Fruit fly (Drosophila melanogaster) whole organism, embryonic: ENCODE measurements around the gene CG6766.

Source experiments
- ATbp ChIP-seq: fragments of 200-800 bp; sonication (Bioruptor generic); optimal IDR thresholded peaks from 2 replicates; lab custom pipeline; 2017; ENCODE audit warnings: missing biosample characterization, mild to moderate bottlenecking, missing genetic modification characterization, missing genetic modification reagents
- CG10979 ChIP-seq: fragments of 200-800 bp; sonication (Bioruptor generic); optimal IDR thresholded peaks from 2 replicates; lab custom pipeline; 2018; ENCODE audit warnings: missing biosample characterization, mild to moderate bottlenecking, missing genetic modification characterization, moderate library complexity
- CG11093 ChIP-seq: fragments of 200-800 bp; sonication (Bioruptor generic); IDR thresholded peaks from 3 replicates; pipeline ENCODE4 v1.3.6; 2022; ENCODE audit warnings: missing biosample characterization, missing genetic modification characterization
- CG11398 ChIP-seq: fragments of 200-800 bp; sonication (Bioruptor generic); optimal IDR thresholded peaks from 2 replicates; lab custom pipeline; 2016; ENCODE audit warnings: missing biosample characterization, missing genetic modification characterization
- CG17359 ChIP-seq: fragments of 200-800 bp; sonication (Bioruptor generic); optimal IDR thresholded peaks from 3 replicates; lab custom pipeline; 2018; ENCODE audit warnings: missing biosample characterization, mild to moderate bottlenecking, missing genetic modification characterization, moderate library complexity
- CG17568 ChIP-seq: fragments of 200-800 bp; sonication (Bioruptor generic); optimal IDR thresholded peaks from 2 replicates; lab custom pipeline; 2018; ENCODE audit warnings: missing biosample characterization, mild to moderate bottlenecking, missing genetic modification characterization, moderate library complexity
- CG17912 ChIP-seq: fragments of 200-800 bp; sonication (Bioruptor generic); optimal IDR thresholded peaks from 2 replicates; lab custom pipeline; 2018; ENCODE audit warnings: missing biosample characterization, mild to moderate bottlenecking, missing genetic modification characterization
- CG31388 ChIP-seq: fragments of 200-800 bp; sonication (Bioruptor generic); optimal IDR thresholded peaks from 2 replicates; lab custom pipeline; 2016; ENCODE audit warnings: missing biosample characterization, missing genetic modification characterization
- CG5180 ChIP-seq: fragments of 200-800 bp; sonication (Bioruptor generic); optimal IDR thresholded peaks from 3 replicates; lab custom pipeline; 2017; ENCODE audit warnings: missing biosample characterization, missing genetic modification characterization, mild to moderate bottlenecking, moderate library complexity, missing genetic modification reagents
- CG5245 ChIP-seq: fragments of 200-800 bp; sonication (Bioruptor generic); optimal IDR thresholded peaks from 3 replicates; lab custom pipeline; 2016; ENCODE audit warnings: missing biosample characterization, missing genetic modification characterization
- CG6254 ChIP-seq: fragments of 200-800 bp; sonication (Bioruptor generic); optimal IDR thresholded peaks from 3 replicates; lab custom pipeline; 2017; ENCODE audit warnings: mild to moderate bottlenecking, missing biosample characterization, missing genetic modification reagents, missing genetic modification characterization
- CG6272 ChIP-seq: fragments of 200-800 bp; sonication (Bioruptor generic); IDR thresholded peaks from 2 replicates; pipeline ENCODE4 v1.3.6; 2022; ENCODE audit warnings: missing biosample characterization, missing genetic modification characterization
- CG7963 ChIP-seq: fragments of 200-800 bp; sonication (Bioruptor generic); IDR thresholded peaks from 3 replicates; pipeline ENCODE4 v1.3.6; 2022; ENCODE audit warnings: missing biosample characterization, missing genetic modification characterization; ENCODE audit not compliant: partially characterized antibody
- CG8089 ChIP-seq: fragments of 200-800 bp; sonication (Bioruptor generic); optimal IDR thresholded peaks from 3 replicates; lab custom pipeline; 2016; ENCODE audit warnings: missing biosample characterization, missing genetic modification characterization
- CG8388 ChIP-seq: fragments of 200-800 bp; sonication (Bioruptor generic); optimal IDR thresholded peaks from 2 replicates; lab custom pipeline; 2019; ENCODE audit warnings: missing biosample characterization, mild to moderate bottlenecking, missing genetic modification characterization, moderate library complexity
- Dad ChIP-seq: fragments of 200-800 bp; sonication (Bioruptor generic); optimal IDR thresholded peaks from 3 replicates; lab custom pipeline; 2016; ENCODE audit warnings: missing biosample characterization, missing genetic modification characterization
- Dll ChIP-seq: fragments of 200-800 bp; sonication (Bioruptor generic); IDR thresholded peaks from 4 replicates; pipeline ENCODE4 v1.3.6; 2022; ENCODE audit warnings: missing biosample characterization, missing genetic modification characterization; ENCODE audit not compliant: partially characterized antibody
- Doc3 ChIP-seq: fragments of 200-800 bp; sonication (Bioruptor generic); IDR thresholded peaks from 3 replicates; pipeline ENCODE4 v1.3.6; 2022; ENCODE audit warnings: missing biosample characterization, missing genetic modification characterization; ENCODE audit not compliant: partially characterized antibody
- Dref ChIP-seq: fragments of 200-800 bp; sonication (Bioruptor generic); IDR thresholded peaks from 2 replicates; pipeline ENCODE4 v1.3.6; 2022; ENCODE audit warnings: missing biosample characterization, missing genetic modification characterization
- Hand ChIP-seq: fragments of 200-800 bp; sonication (Bioruptor generic); optimal IDR thresholded peaks from 2 replicates; lab custom pipeline; 2017; ENCODE audit warnings: mild to moderate bottlenecking, missing biosample characterization, missing genetic modification reagents, missing genetic modification characterization
- Hr51 ChIP-seq, 2 experiments: fragments of 200-800 bp; sonication (Bioruptor generic); optimal IDR thresholded peaks; 2 replicates in 1 of 2; 3 replicates in 1 of 2; lab custom pipeline; 2016 to 2018; ENCODE audit warnings: missing biosample characterization in 2 of 2, missing genetic modification characterization in 2 of 2, mild to moderate bottlenecking in 1 of 2, moderate library complexity in 1 of 2
- Hr78 ChIP-seq, 2 experiments: fragments of 200-800 bp in 1 of 2; fragments of >200 bp in 1 of 2; sonication (Bioruptor generic) in 1 of 2; optimal IDR thresholded peaks; 2 replicates each; lab custom pipeline; 2017 to 2019; ENCODE audit warnings: missing biosample characterization in 2 of 2, missing genetic modification characterization in 2 of 2, mild to moderate bottlenecking in 1 of 2, moderate library complexity in 1 of 2
- Lim3 ChIP-seq: fragments of 200-800 bp; sonication (Bioruptor generic); IDR thresholded peaks from 2 replicates; pipeline ENCODE4 v1.3.6; 2022; ENCODE audit warnings: missing biosample characterization, missing genetic modification characterization
- MTF-1 ChIP-seq: fragments of 200-800 bp; sonication (Bioruptor generic); optimal IDR thresholded peaks from 2 replicates; lab custom pipeline; 2018; ENCODE audit warnings: missing biosample characterization, mild to moderate bottlenecking, missing genetic modification characterization, borderline replicate concordance
- Opbp ChIP-seq: fragments of 200-800 bp; sonication (Bioruptor generic); IDR thresholded peaks from 3 replicates; pipeline ENCODE4 v1.3.6; 2022; ENCODE audit warnings: missing biosample characterization, missing genetic modification characterization; ENCODE audit not compliant: partially characterized antibody
- Pdp1 ChIP-seq, 2 experiments: fragments of 200-800 bp; sonication (Bioruptor generic); optimal IDR thresholded peaks; 3 replicates each; lab custom pipeline; 2016; ENCODE audit warnings: missing biosample characterization in 2 of 2, missing genetic modification characterization in 2 of 2, mild to moderate bottlenecking in 1 of 2, moderate library complexity in 1 of 2
- Sin3A ChIP-seq: fragments of >200 bp; optimal IDR thresholded peaks from 2 replicates; lab custom pipeline; 2018
- Taf1 ChIP-seq: fragments of 200-800 bp; sonication (Bioruptor generic); IDR thresholded peaks from 2 replicates; pipeline ENCODE4 v1.3.6; 2022; ENCODE audit warnings: missing biosample characterization, missing genetic modification characterization
- Vsx1 ChIP-seq: fragments of 200-800 bp; sonication (Bioruptor generic); optimal IDR thresholded peaks from 2 replicates; lab custom pipeline; 2017; ENCODE audit warnings: missing biosample characterization, mild to moderate bottlenecking, missing genetic modification characterization, missing genetic modification reagents
- al ChIP-seq: fragments of 200-800 bp; sonication (Bioruptor generic); IDR thresholded peaks from 2 replicates; pipeline ENCODE4 v1.3.6; 2022; ENCODE audit warnings: missing biosample characterization, missing genetic modification characterization
- ase ChIP-seq: fragments of 200-800 bp; sonication (Bioruptor generic); IDR thresholded peaks from 3 replicates; pipeline ENCODE4 v1.3.6; 2022; ENCODE audit warnings: missing biosample characterization, missing genetic modification characterization
- az2 ChIP-seq: fragments of 200-800 bp; sonication (Bioruptor generic); optimal IDR thresholded peaks from 3 replicates; lab custom pipeline; 2016; ENCODE audit warnings: missing biosample characterization, missing genetic modification characterization
- bigmax ChIP-seq: fragments of 200-800 bp; sonication (Bioruptor generic); optimal IDR thresholded peaks from 2 replicates; lab custom pipeline; 2018; ENCODE audit warnings: missing biosample characterization, mild to moderate bottlenecking, missing genetic modification characterization
- crc ChIP-seq: fragments of 200-800 bp; sonication (Bioruptor generic); optimal IDR thresholded peaks from 2 replicates; lab custom pipeline; 2016; ENCODE audit warnings: missing biosample characterization, missing genetic modification characterization
- dati ChIP-seq: fragments of 200-800 bp; sonication (Bioruptor generic); IDR thresholded peaks from 2 replicates; pipeline ENCODE4 v1.3.6; 2022; ENCODE audit warnings: missing biosample characterization, missing genetic modification characterization
- dm ChIP-seq: fragments of 200-800 bp; sonication (Bioruptor generic); optimal IDR thresholded peaks from 3 replicates; lab custom pipeline; 2016; ENCODE audit warnings: missing biosample characterization, missing genetic modification characterization
- dpn ChIP-seq, 2 experiments: fragments of 200-800 bp; sonication (Bioruptor generic); optimal IDR thresholded peaks; 3 replicates each; lab custom pipeline; 2016; ENCODE audit warnings: missing biosample characterization in 2 of 2, missing genetic modification characterization in 2 of 2
- fd3F ChIP-seq: fragments of 200-800 bp; sonication (Bioruptor generic); optimal IDR thresholded peaks from 2 replicates; lab custom pipeline; 2018; ENCODE audit warnings: missing biosample characterization, mild to moderate bottlenecking, missing genetic modification characterization, moderate library complexity
- fru ChIP-seq: fragments of >200 bp; optimal IDR thresholded peaks from 2 replicates; lab custom pipeline; 2017
- gem ChIP-seq: fragments of 200-800 bp; sonication (Bioruptor generic); optimal IDR thresholded peaks from 2 replicates; lab custom pipeline; 2019; ENCODE audit warnings: missing biosample characterization, mild to moderate bottlenecking, missing genetic modification characterization, moderate library complexity
- ind ChIP-seq: fragments of 200-800 bp; sonication (Bioruptor generic); optimal IDR thresholded peaks from 3 replicates; lab custom pipeline; 2016; ENCODE audit warnings: missing biosample characterization, missing genetic modification characterization
- jigr1 ChIP-seq: fragments of 200-800 bp; sonication (Bioruptor generic); IDR thresholded peaks from 3 replicates; pipeline ENCODE4 v1.3.6; 2022; ENCODE audit warnings: missing biosample characterization, missing genetic modification characterization
- jumu ChIP-seq: fragments of 200-800 bp; sonication (Bioruptor generic); optimal IDR thresholded peaks from 3 replicates; lab custom pipeline; 2016; ENCODE audit warnings: missing biosample characterization, missing genetic modification characterization
- oc ChIP-seq: fragments of 200-800 bp; sonication (Bioruptor generic); optimal IDR thresholded peaks from 2 replicates; lab custom pipeline; 2018; ENCODE audit warnings: missing biosample characterization, mild to moderate bottlenecking, missing genetic modification characterization, moderate library complexity
- sc ChIP-seq, 3 experiments: fragments of >200 bp in 2 of 3; fragments of 200-800 bp in 1 of 3; sonication (Bioruptor generic) in 1 of 3; optimal IDR thresholded peaks; 2 replicates in 2 of 3; 3 replicates in 1 of 3; lab custom pipeline; 2017; ENCODE audit warnings: mild to moderate bottlenecking in 1 of 3, missing biosample characterization in 1 of 3, missing genetic modification characterization in 1 of 3, missing genetic modification reagents in 1 of 3
- sim ChIP-seq: fragments of 200-800 bp; sonication (Bioruptor generic); IDR thresholded peaks from 2 replicates; pipeline ENCODE4 v1.3.6; 2022; ENCODE audit warnings: missing biosample characterization, missing genetic modification characterization
- usp ChIP-seq: fragments of >200 bp; optimal IDR thresholded peaks from 2 replicates; lab custom pipeline; 2017; ENCODE audit warnings: missing biosample characterization, missing genetic modification characterization
- yki ChIP-seq: fragments of >200 bp; optimal IDR thresholded peaks from 3 replicates; lab custom pipeline; 2018
- zen2 ChIP-seq: fragments of 200-800 bp; sonication (Bioruptor generic); IDR thresholded peaks from 3 replicates; pipeline ENCODE4 v1.3.6; 2022; ENCODE audit warnings: missing biosample characterization, missing genetic modification characterization; ENCODE audit not compliant: partially characterized antibody

CG6766 gene

dm6 chr2L:12044613-12045350 is 4.3 kb upstream of the CG6766 start, which contains the start of gene CG6785 (continued):
- TF ChIP-seq gem (tag; lab: Kevin White, UChicago) (peak; percentile 81), CG11398 (peak; percentile 94), fru (lab: Kevin White, UChicago) (no peak), al (no peak), CG31388 (GFP tag; lab: Kevin White, UChicago) (no peak), zen2 (GFP tag; lab: Robert Waterston, UW) (no peak), sim (GFP tag; lab: Robert Waterston, UW) (peak; percentile 75), Doc3 (GFP tag; lab: Robert Waterston, UW) (no peak), CG10979 (tag; lab: Kevin White, UChicago) (peak; percentile 50), Dref (no peak), oc (tag; lab: Kevin White, UChicago) (peak; percentile 77), dpn (GFP tag; optimal IDR thresholded peaks at IDR 0.05; lab: Kevin White, UChicago) (peak; percentile 70 to 80), ATbp (GFP tag; lab: Kevin White, UChicago) (peak; percentile 98), dm (GFP tag; lab: Kevin White, UChicago) (peak; percentile 55), Sin3A (no peak), dati (GFP tag; lab: Robert Waterston, UW) (no peak), CG17359 (tag; lab: Kevin White, UChicago) (peak; percentile 88), Dll (GFP tag; lab: Robert Waterston, UW) (no peak), az2 (GFP tag; lab: Kevin White, UChicago) (peak; percentile 72), CG6272 (GFP tag; lab: Robert Waterston, UW) (no peak), CG8388 (GFP tag; lab: Kevin White, UChicago) (peak; percentile 72), Taf1 (GFP tag; lab: Robert Waterston, UW) (no peak), Lim3 (no peak), ase (GFP tag; lab: Robert Waterston, UW) (no peak), Vsx1 (GFP tag; lab: Kevin White, UChicago) (peak; percentile 93), CG5245 (peak; percentile 58), CG5180 (GFP tag; lab: Kevin White, UChicago) (peak; percentile 83), sc (optimal IDR thresholded peaks at IDR 0.05; lab: Kevin White, UChicago) (no peak), sc (GFP tag; optimal IDR thresholded peaks at IDR 0.05; lab: Kevin White, UChicago) (peak; percentile 79), CG17912 (peak; percentile 96), fd3F (GFP tag; lab: Kevin White, UChicago) (peak; percentile 65), CG6254 (GFP tag; lab: Kevin White, UChicago) (peak; percentile 82), Hr51 (GFP tag; optimal IDR thresholded peaks at IDR 0.05; lab: Kevin White, UChicago) (peak; percentile 70), jigr1 (no peak), CG17568 (GFP tag; lab: Kevin White, UChicago) (peak; percentile 96), usp (no peak), crc (GFP tag; lab: Kevin White, UChicago) (peak; percentile 83), Pdp1 (GFP tag; optimal IDR thresholded peaks at IDR 0.05; lab: Kevin White, UChicago) (peak; percentile 63 to 67), Dad (GFP tag; lab: Kevin White, UChicago) (peak; percentile 65), CG11093 (GFP tag; lab: Robert Waterston, UW) (no peak), MTF-1 (GFP tag; lab: Kevin White, UChicago) (peak; percentile 92), CG8089 (GFP tag; lab: Kevin White, UChicago) (peak; percentile 88), jumu (peak; percentile 38), Hr78 (GFP tag; optimal IDR thresholded peaks at IDR 0.05; lab: Kevin White, UChicago) (peak in 1 of 2 experiments; percentile 52), bigmax (GFP tag; lab: Kevin White, UChicago) (peak; percentile 52), Hand (GFP tag; lab: Kevin White, UChicago) (peak; percentile 78), CG7963 (no peak), yki (lab: Kevin White, UChicago) (no peak), Opbp (no peak), ind (GFP tag; lab: Kevin White, UChicago) (peak; percentile 2)
